Fruit fly (Drosophila melanogaster) whole organism, pupa: ENCODE measurements around the gene CG32483.

Source experiments
- CG10348 ChIP-seq: fragments of 200-800 bp; sonication (Bioruptor generic); IDR thresholded peaks from 2 replicates; pipeline ENCODE4 v1.3.6; 2022; ENCODE audit warnings: missing biosample characterization, missing genetic modification characterization
- CG12605 ChIP-seq: fragments of 200-800 bp; sonication (Bioruptor generic); IDR thresholded peaks from 2 replicates; pipeline ENCODE4 v1.3.6; 2022; ENCODE audit warnings: missing biosample characterization, missing genetic modification characterization
- CG13204 ChIP-seq: fragments of 200-800 bp; sonication (Bioruptor generic); optimal IDR thresholded peaks from 2 replicates; lab custom pipeline; 2018; ENCODE audit warnings: missing biosample characterization, mild to moderate bottlenecking, missing genetic modification characterization, moderate library complexity
- CG14655 ChIP-seq: fragments of 200-800 bp; sonication (Bioruptor generic); optimal IDR thresholded peaks from 3 replicates; lab custom pipeline; 2017; ENCODE audit warnings: mild to moderate bottlenecking, missing biosample characterization, missing genetic modification reagents, missing genetic modification characterization
- CG15710 ChIP-seq: fragments of 200-800 bp; sonication (Bioruptor generic); optimal IDR thresholded peaks from 2 replicates; lab custom pipeline; 2018; ENCODE audit warnings: missing biosample characterization, mild to moderate bottlenecking, missing genetic modification characterization, moderate library complexity
- CG17806 ChIP-seq: fragments of 200-800 bp; sonication (Bioruptor generic); optimal IDR thresholded peaks from 2 replicates; lab custom pipeline; 2018; ENCODE audit warnings: missing biosample characterization, mild to moderate bottlenecking, missing genetic modification characterization, moderate library complexity
- CG32121 ChIP-seq: fragments of 200-800 bp; sonication (Bioruptor generic); IDR thresholded peaks from 2 replicates; pipeline ENCODE4 v1.3.6; 2022; ENCODE audit warnings: missing biosample characterization, missing genetic modification characterization
- CG34367 ChIP-seq: fragments of 200-800 bp; sonication (Bioruptor generic); optimal IDR thresholded peaks from 2 replicates; lab custom pipeline; 2018; ENCODE audit warnings: missing biosample characterization, mild to moderate bottlenecking, missing genetic modification characterization
- CG4496 ChIP-seq: fragments of 200-800 bp; sonication (Bioruptor generic); IDR thresholded peaks from 3 replicates; pipeline ENCODE4 v1.3.6; 2022; ENCODE audit warnings: missing biosample characterization, missing genetic modification characterization
- CG8159 ChIP-seq: fragments of 200-800 bp; sonication (Bioruptor generic); optimal IDR thresholded peaks from 3 replicates; lab custom pipeline; 2018; ENCODE audit warnings: missing biosample characterization, mild to moderate bottlenecking, missing genetic modification characterization, moderate library complexity
- CG8301 ChIP-seq: fragments of 200-800 bp; sonication (Bioruptor generic); optimal IDR thresholded peaks from 2 replicates; lab custom pipeline; 2018; ENCODE audit warnings: missing biosample characterization, mild to moderate bottlenecking, missing genetic modification characterization
- CG9948 ChIP-seq: fragments of 200-800 bp; sonication (Bioruptor generic); optimal IDR thresholded peaks from 2 replicates; lab custom pipeline; 2018; ENCODE audit warnings: missing biosample characterization, mild to moderate bottlenecking, missing genetic modification characterization, moderate library complexity
- D1 ChIP-seq: fragments of 200-800 bp; sonication (Bioruptor generic); optimal IDR thresholded peaks from 2 replicates; lab custom pipeline; 2018; ENCODE audit warnings: missing biosample characterization, mild to moderate bottlenecking, missing genetic modification characterization, moderate library complexity
- EcR ChIP-seq: fragments of 200-800 bp; sonication (Bioruptor generic); optimal IDR thresholded peaks from 3 replicates; lab custom pipeline; 2019; ENCODE audit warnings: missing biosample characterization, missing genetic modification characterization, mild to moderate bottlenecking, moderate library complexity, missing genetic modification reagents
- Ets98B ChIP-seq: fragments of 200-800 bp; sonication (Bioruptor generic); IDR thresholded peaks from 2 replicates; pipeline ENCODE4 v1.3.6; 2022; ENCODE audit warnings: missing biosample characterization, missing genetic modification characterization
- Pif1A ChIP-seq: fragments of 200-800 bp; sonication (Bioruptor generic); optimal IDR thresholded peaks from 3 replicates; lab custom pipeline; 2016; ENCODE audit warnings: missing biosample characterization, missing genetic modification characterization
- Pif1B ChIP-seq: fragments of 200-800 bp; sonication (Bioruptor generic); optimal IDR thresholded peaks from 3 replicates; lab custom pipeline; 2016; ENCODE audit warnings: missing biosample characterization, missing genetic modification characterization
- Snoo ChIP-seq: fragments of 200-800 bp; sonication (Bioruptor generic); optimal IDR thresholded peaks from 3 replicates; lab custom pipeline; 2017; ENCODE audit warnings: missing biosample characterization, mild to moderate bottlenecking, missing genetic modification characterization, inconsistent platforms
- fd96Ca ChIP-seq: fragments of 200-800 bp; sonication (Bioruptor generic); IDR thresholded peaks from 3 replicates; pipeline ENCODE4 v1.3.6; 2022; ENCODE audit warnings: missing biosample characterization, missing genetic modification characterization
- gl ChIP-seq: fragments of 200-800 bp; sonication (Bioruptor generic); optimal IDR thresholded peaks from 2 replicates; lab custom pipeline; 2018; ENCODE audit warnings: missing biosample characterization, mild to moderate bottlenecking, missing genetic modification characterization
- rn ChIP-seq: fragments of 200-800 bp; sonication (Bioruptor generic); IDR thresholded peaks from 2 replicates; pipeline ENCODE4 v1.3.6; 2022; ENCODE audit warnings: missing biosample characterization, missing genetic modification characterization

Gene CG32483

dm6 chr3L:642865-643738 is 46.8 kb downstream of the CG32483 start:
- TF ChIP-seq fd96Ca (GFP tag; lab: Robert Waterston, UW) (no peak), EcR (GFP tag; lab: Kevin White, UChicago) (peak; percentile 67), CG17806 (no peak)
- TF ChIP-seq, all 21 proteins: peak for 1

- TF ChIP-seq CG8301 (tag; lab: Kevin White, UChicago) = peak; percentile 51
- peak; percentile 65 for TF ChIP-seq CG8159 (tag; lab: Kevin White, UChicago)
- no peak for TF ChIP-seq CG4496 (GFP tag; lab: Robert Waterston, UW)
- no peak for TF ChIP-seq Snoo
- TF ChIP-seq CG13204 (GFP tag; lab: Kevin White, UChicago) = no peak
- TF ChIP-seq Pif1A = peak; percentile 0
- TF ChIP-seq Ets98B = no peak
- peak; percentile 63 for TF ChIP-seq CG17806
- peak; percentile 16 for TF ChIP-seq Pif1B (GFP tag; lab: Kevin White, UChicago)
- TF ChIP-seq gl (tag; lab: Kevin White, UChicago) = no peak
- TF ChIP-seq CG15710 (tag; lab: Kevin White, UChicago) = peak; percentile 39
- TF ChIP-seq CG14655 = peak; percentile 58
- TF ChIP-seq fd96Ca (GFP tag; lab: Robert Waterston, UW) = no peak
- TF ChIP-seq D1 (tag; lab: Kevin White, UChicago) = no peak
- peak; percentile 23 for TF ChIP-seq CG34367 (tag; lab: Kevin White, UChicago)
- no peak for TF ChIP-seq CG12605 (GFP tag; lab: Robert Waterston, UW)
- no peak for TF ChIP-seq CG32121
- no peak for TF ChIP-seq rn
- TF ChIP-seq CG10348 = no peak
- no peak for TF ChIP-seq EcR (GFP tag; lab: Kevin White, UChicago)
- peak; percentile 52 for TF ChIP-seq CG9948 (tag; lab: Kevin White, UChicago)
These were observed 47.6 kb downstream of the CG32483 start for dm6 chr3L:642146-642864.

DNA sequence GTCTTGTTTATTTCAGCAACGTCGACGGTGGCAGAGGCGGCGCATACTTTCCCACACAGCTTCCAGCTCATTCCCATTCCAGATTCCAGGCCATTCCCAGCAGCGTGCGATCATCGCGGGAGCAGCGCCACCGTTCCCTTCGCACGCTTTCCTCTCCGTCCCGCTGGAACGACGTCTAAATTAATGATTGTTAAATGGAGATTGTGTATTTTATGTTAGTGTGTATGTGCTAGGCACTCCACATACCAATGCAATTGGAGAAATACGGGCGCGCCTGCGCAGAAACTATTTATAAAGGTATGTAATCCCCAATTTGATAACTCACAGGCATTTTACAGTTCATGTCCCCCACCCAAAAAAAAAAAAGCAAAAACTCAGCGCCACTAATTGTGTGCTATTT is 48.4 kb downstream of the CG32483 start:
- TF ChIP-seq CG15710 (tag; lab: Kevin White, UChicago) (no peak), CG17806 (no peak), CG12605 (GFP tag; lab: Robert Waterston, UW) (no peak), D1 (tag; lab: Kevin White, UChicago) (no peak), Pif1B (GFP tag; lab: Kevin White, UChicago) (no peak), EcR (GFP tag; lab: Kevin White, UChicago) (no peak), CG8159 (tag; lab: Kevin White, UChicago) (no peak), Pif1A (no peak), CG4496 (GFP tag; lab: Robert Waterston, UW) (no peak), Ets98B (no peak), CG32121 (no peak)

dm6 chr3L:640324-640974 is 49.4 kb downstream of the CG32483 start:
- peak; percentile 79 for TF ChIP-seq CG12605 (GFP tag; lab: Robert Waterston, UW)
- TF ChIP-seq Pif1B (GFP tag; lab: Kevin White, UChicago) = peak; percentile 79
- peak; percentile 87 for TF ChIP-seq CG4496 (GFP tag; lab: Robert Waterston, UW)
- TF ChIP-seq CG13204 (GFP tag; lab: Kevin White, UChicago) = peak; percentile 88
- no peak for TF ChIP-seq CG10348
- peak; percentile 79 for TF ChIP-seq fd96Ca (GFP tag; lab: Robert Waterston, UW)
- peak; percentile 93 for TF ChIP-seq CG8159 (tag; lab: Kevin White, UChicago)
- TF ChIP-seq CG14655 = peak; percentile 95
- TF ChIP-seq CG8301 (tag; lab: Kevin White, UChicago) = peak; percentile 94
- peak; percentile 78 for TF ChIP-seq D1 (tag; lab: Kevin White, UChicago)
- TF ChIP-seq CG15710 (tag; lab: Kevin White, UChicago) = peak; percentile 91
- TF ChIP-seq Snoo = peak; percentile 90
- peak; percentile 91 for TF ChIP-seq CG17806
- TF ChIP-seq CG32121 = peak; percentile 80
- peak; percentile 56 for TF ChIP-seq rn
- peak; percentile 91 for TF ChIP-seq CG9948 (tag; lab: Kevin White, UChicago)
- peak; percentile 90 for TF ChIP-seq CG34367 (tag; lab: Kevin White, UChicago)
- TF ChIP-seq EcR (GFP tag; lab: Kevin White, UChicago) = peak; percentile 96
- peak; percentile 91 for TF ChIP-seq Pif1A
- TF ChIP-seq gl (tag; lab: Kevin White, UChicago) = peak; percentile 80
- peak; percentile 70 for TF ChIP-seq Ets98B

DNA sequence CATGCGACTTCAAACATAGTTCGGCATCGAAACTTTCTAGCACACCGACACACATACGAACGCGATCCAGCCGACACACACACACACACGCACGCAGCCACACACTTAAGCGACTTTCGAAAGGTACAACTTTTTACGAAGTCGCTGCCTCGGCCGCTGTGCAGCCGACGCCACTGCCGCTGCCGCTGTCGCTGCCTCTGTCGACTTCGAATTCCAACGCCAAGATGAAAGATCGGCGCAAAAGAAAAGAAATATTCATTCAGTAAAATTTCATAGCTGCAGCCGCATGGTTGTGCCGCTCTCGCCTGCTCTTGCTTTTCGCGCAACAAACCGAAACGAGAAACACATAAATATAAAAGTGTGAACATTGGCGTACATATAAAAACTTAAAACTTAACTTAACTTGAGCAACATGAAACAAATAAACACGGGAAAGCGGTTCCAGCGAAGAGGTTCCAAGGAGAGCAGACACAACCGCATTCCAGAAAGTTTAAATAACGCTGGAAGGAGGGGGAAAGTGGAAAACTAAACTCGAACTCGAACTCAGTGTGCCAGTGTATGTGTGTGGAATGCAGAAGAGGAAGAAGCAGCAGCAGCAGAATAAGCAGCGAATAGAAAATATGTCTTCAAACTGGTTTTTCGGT is 50.3 kb downstream of the CG32483 start:
- no peak for TF ChIP-seq CG17806
- TF ChIP-seq CG14655 = no peak
- TF ChIP-seq CG15710 (tag; lab: Kevin White, UChicago) = no peak
- no peak for TF ChIP-seq rn
- no peak for TF ChIP-seq CG4496 (GFP tag; lab: Robert Waterston, UW)
- no peak for TF ChIP-seq CG9948 (tag; lab: Kevin White, UChicago)
- no peak for TF ChIP-seq CG10348
- no peak for TF ChIP-seq gl (tag; lab: Kevin White, UChicago)
- no peak for TF ChIP-seq CG8301 (tag; lab: Kevin White, UChicago)
- no peak for TF ChIP-seq CG32121
- no peak; the same call in 1 of the 2 replicates for TF ChIP-seq Ets98B
- TF ChIP-seq D1 (tag; lab: Kevin White, UChicago) = no peak
- no peak for TF ChIP-seq CG12605 (GFP tag; lab: Robert Waterston, UW)
- no peak for TF ChIP-seq Snoo
- no peak for TF ChIP-seq EcR (GFP tag; lab: Kevin White, UChicago)
- no peak for TF ChIP-seq CG8159 (tag; lab: Kevin White, UChicago)
- TF ChIP-seq CG34367 (tag; lab: Kevin White, UChicago) = no peak
- TF ChIP-seq CG13204 (GFP tag; lab: Kevin White, UChicago) = no peak
- no peak for TF ChIP-seq Pif1A
- no peak for TF ChIP-seq fd96Ca (GFP tag; lab: Robert Waterston, UW)
- TF ChIP-seq, all 21 proteins: peak for 0
